Fruit fly (Drosophila melanogaster): ENCODE data around the gene CG43348.
A peak's percentile ranks its signal among the peaks of the same experiment; 100 is the strongest.

CG43348 gene

dm6 chr2L:1207432-1207831 lies 8.2 kb downstream of the CG43348 start (continued):
- peak in 1 of 2 experiments; percentile 49 for TF ChIP-seq Hr51 (GFP tag; optimal IDR thresholded peaks at IDR 0.05)
- no peak for TF ChIP-seq CG7745 (tag; optimal IDR thresholded peaks at IDR 0.05)
- TF ChIP-seq CG17186 (GFP tag; optimal IDR thresholded peaks at IDR 0.05): no peak
- TF ChIP-seq CG17361 (GFP tag; IDR thresholded peaks at IDR 0.05): 0 out of 3 replicates have a peak, but pooled peaks have one; percentile 19
- TF ChIP-seq CG12155 (GFP tag; optimal IDR thresholded peaks at IDR 0.05): peak; percentile 12
- TF ChIP-seq gsb (GFP tag; IDR thresholded peaks at IDR 0.05): no peak
- no peak for TF ChIP-seq CG4360 (GFP tag; IDR thresholded peaks at IDR 0.05)
- TF ChIP-seq CG15479 (GFP tag; optimal IDR thresholded peaks at IDR 0.05): no peak
- TF ChIP-seq CG9817 (tag; optimal IDR thresholded peaks at IDR 0.05): peak; percentile 44
- no peak for TF ChIP-seq CG8281 (tag; optimal IDR thresholded peaks at IDR 0.05)
- no peak for TF ChIP-seq Six4 (GFP tag; optimal IDR thresholded peaks at IDR 0.05)
- TF ChIP-seq crc (GFP tag; optimal IDR thresholded peaks at IDR 0.05): no peak
- TF ChIP-seq Hey (tag; optimal IDR thresholded peaks at IDR 0.05): peak; percentile 17
- TF ChIP-seq corto (GFP tag; optimal IDR thresholded peaks at IDR 0.05): no peak
- TF ChIP-seq CG7786 (GFP tag; optimal IDR thresholded peaks at IDR 0.05): peak; percentile 42
- TF ChIP-seq CG4424 (GFP tag; optimal IDR thresholded peaks at IDR 0.05): no peak
- peak; percentile 47 for TF ChIP-seq Fer3 (tag; optimal IDR thresholded peaks at IDR 0.05)
- peak; percentile 80 for TF ChIP-seq CG2120 (GFP tag; optimal IDR thresholded peaks at IDR 0.05)
- TF ChIP-seq Poxn (GFP tag; IDR thresholded peaks at IDR 0.05): peak; percentile 9; the same call in 1 of the 2 replicates
- no peak for TF ChIP-seq ash1 (GFP tag; optimal IDR thresholded peaks at IDR 0.05)
- TF ChIP-seq CG7372 (GFP tag; IDR thresholded peaks at IDR 0.05): peak; percentile 49; the same call in 1 of the 2 replicates
- TF ChIP-seq da (GFP tag; optimal IDR thresholded peaks at IDR 0.05): no peak
- no peak for TF ChIP-seq eyg (GFP tag; optimal IDR thresholded peaks at IDR 0.05)
- TF ChIP-seq CG15696 (tag; optimal IDR thresholded peaks at IDR 0.05): no peak
- peak; percentile 4 for TF ChIP-seq slou (GFP tag; optimal IDR thresholded peaks at IDR 0.05)
- TF ChIP-seq CoRest (tag; optimal IDR thresholded peaks at IDR 0.05): peak; percentile 36
- no peak for TF ChIP-seq unc-4 (GFP tag; IDR thresholded peaks at IDR 0.05; ENCODE audit: partially characterized antibody)
- peak; percentile 33 for TF ChIP-seq Sox100B (GFP tag; optimal IDR thresholded peaks at IDR 0.05)
- TF ChIP-seq maf-S (GFP tag; optimal IDR thresholded peaks at IDR 0.05): no peak
- no peak for TF ChIP-seq sna (GFP tag; IDR thresholded peaks at IDR 0.05; ENCODE audit: partially characterized antibody)
- peak; percentile 55 for TF ChIP-seq CG9215 (GFP tag; IDR thresholded peaks at IDR 0.05)
- TF ChIP-seq abd-A (tag; optimal IDR thresholded peaks at IDR 0.05): no peak
- peak; percentile 51; the same call in 1 of the 3 replicates for TF ChIP-seq CG11093 (GFP tag; IDR thresholded peaks at IDR 0.05)
- TF ChIP-seq Rfx (GFP tag; IDR thresholded peaks at IDR 0.05): peak; percentile 74
- TF ChIP-seq en (GFP tag; optimal IDR thresholded peaks at IDR 0.05): no peak
- TF ChIP-seq CG11504 (tag; optimal IDR thresholded peaks at IDR 0.05): peak; percentile 61
- no peak for TF ChIP-seq Ets97D (GFP tag; optimal IDR thresholded peaks at IDR 0.05)
- no peak for TF ChIP-seq CG1647 (GFP tag; optimal IDR thresholded peaks at IDR 0.05)
- no peak for TF ChIP-seq CG10321 (GFP tag; IDR thresholded peaks at IDR 0.05)
- TF ChIP-seq Bteb2 (GFP tag; optimal IDR thresholded peaks at IDR 0.05): no peak
- no peak for TF ChIP-seq exex (tag; optimal IDR thresholded peaks at IDR 0.05)
- no peak for TF ChIP-seq az2 (GFP tag; optimal IDR thresholded peaks at IDR 0.05)
- peak; percentile 48; the same call in 1 of the 2 replicates for TF ChIP-seq CG31224 (GFP tag; IDR thresholded peaks at IDR 0.05)
- no peak for TF ChIP-seq chm (GFP tag; IDR thresholded peaks at IDR 0.05)
- 0 out of 2 replicates have a peak, but pooled peaks have one; percentile 18 for TF ChIP-seq CG43689 (GFP tag; IDR thresholded peaks at IDR 0.05)
- no peak for TF ChIP-seq CG30431 (GFP tag; optimal IDR thresholded peaks at IDR 0.05)
- TF ChIP-seq C15 (GFP tag; IDR thresholded peaks at IDR 0.05): 0 out of 3 replicates have a peak, but pooled peaks have one; percentile 44
- TF ChIP-seq br (optimal IDR thresholded peaks at IDR 0.05): no peak
- TF ChIP-seq CG6689 (GFP tag; IDR thresholded peaks at IDR 0.05): peak; percentile 33
- TF ChIP-seq CG12219 (GFP tag; optimal IDR thresholded peaks at IDR 0.05): peak; percentile 31
- TF ChIP-seq Blimp-1 (GFP tag; optimal IDR thresholded peaks at IDR 0.05): peak; percentile 30
- no peak for TF ChIP-seq Spps (tag; optimal IDR thresholded peaks at IDR 0.05)

Measured in whole organism, embryonic.